Fruit fly (Drosophila melanogaster) whole organism, adult: Measurements from ENCODE around the gene wol.

ENCODE experiments used
- CG11617 ChIP-seq: fragments of 200-800 bp; sonication (Bioruptor generic); optimal IDR thresholded peaks from 2 replicates; lab custom pipeline; 2017; ENCODE audit warnings: mild to moderate bottlenecking, missing biosample characterization, missing genetic modification reagents, missing genetic modification characterization
- CG12768 ChIP-seq: fragments of 200-800 bp; sonication (Bioruptor generic); optimal IDR thresholded peaks from 2 replicates; lab custom pipeline; 2017; ENCODE audit warnings: missing biosample characterization, missing genetic modification characterization, mild to moderate bottlenecking, moderate library complexity, missing genetic modification reagents
- CG14711 ChIP-seq: fragments of 200-800 bp; sonication (Bioruptor generic); optimal IDR thresholded peaks from 2 replicates; lab custom pipeline; 2018; ENCODE audit warnings: missing biosample characterization, mild to moderate bottlenecking, missing genetic modification characterization, moderate library complexity
- CG1620 ChIP-seq: fragments of 200-800 bp; sonication (Bioruptor generic); optimal IDR thresholded peaks from 2 replicates; lab custom pipeline; 2016; ENCODE audit warnings: missing biosample characterization, missing genetic modification characterization
- CG33017 ChIP-seq: fragments of 200-800 bp; sonication (Bioruptor generic); optimal IDR thresholded peaks from 2 replicates; lab custom pipeline; 2018; ENCODE audit warnings: missing biosample characterization, mild to moderate bottlenecking, missing genetic modification characterization, moderate library complexity
- CG5204 ChIP-seq: fragments of 200-800 bp; sonication (Bioruptor generic); optimal IDR thresholded peaks from 2 replicates; lab custom pipeline; 2016; ENCODE audit warnings: missing biosample characterization, missing genetic modification characterization
- CG7045 ChIP-seq: fragments of 200-800 bp; sonication (Bioruptor generic); optimal IDR thresholded peaks from 2 replicates; lab custom pipeline; 2017; ENCODE audit warnings: missing biosample characterization, mild to moderate bottlenecking, missing genetic modification characterization
- CG7101 ChIP-seq: fragments of 200-800 bp; sonication (Bioruptor generic); optimal IDR thresholded peaks from 2 replicates; lab custom pipeline; 2018; ENCODE audit warnings: missing biosample characterization, mild to moderate bottlenecking, missing genetic modification characterization, moderate library complexity
- Clk ChIP-seq: fragments of 200-800 bp; sonication (Bioruptor generic); optimal IDR thresholded peaks from 2 replicates; lab custom pipeline; 2017; ENCODE audit warnings: missing biosample characterization, missing genetic modification characterization
- Crg-1 ChIP-seq: fragments of 200-800 bp; sonication (Bioruptor generic); optimal IDR thresholded peaks from 2 replicates; lab custom pipeline; 2016; ENCODE audit warnings: missing biosample characterization, missing genetic modification characterization
- Hr96 ChIP-seq: fragments of 200-800 bp; sonication (Bioruptor generic); optimal IDR thresholded peaks from 2 replicates; lab custom pipeline; 2016; ENCODE audit warnings: missing biosample characterization, missing genetic modification characterization
- Mnt ChIP-seq: fragments of 200-800 bp; sonication (Bioruptor generic); optimal IDR thresholded peaks from 2 replicates; lab custom pipeline; 2016; ENCODE audit warnings: missing biosample characterization, mild to moderate bottlenecking, missing genetic modification characterization
- bab1 ChIP-seq: fragments of 200-800 bp; sonication (Bioruptor generic); optimal IDR thresholded peaks from 3 replicates; lab custom pipeline; 2019; ENCODE audit warnings: missing biosample characterization, mild to moderate bottlenecking, missing genetic modification characterization, moderate library complexity
- cic ChIP-seq: fragments of 200-800 bp; sonication (Bioruptor generic); optimal IDR thresholded peaks from 2 replicates; lab custom pipeline; 2017; ENCODE audit warnings: missing biosample characterization, mild to moderate bottlenecking, missing genetic modification characterization, moderate library complexity
- cnc ChIP-seq, 2 experiments: fragments of >200 bp; optimal IDR thresholded peaks; 2 replicates each; lab custom pipeline; 2017
- kay ChIP-seq: fragments of 200-800 bp; sonication (Bioruptor generic); peaks from one replicate; lab custom pipeline; 2016; ENCODE audit warnings: missing biosample characterization, missing genetic modification characterization, borderline replicate concordance
- ovo ChIP-seq: fragments of 200-800 bp; sonication (Bioruptor generic); optimal IDR thresholded peaks from 2 replicates; lab custom pipeline; 2016; ENCODE audit warnings: missing biosample characterization, missing genetic modification characterization
- pad ChIP-seq: fragments of 200-800 bp; sonication (Bioruptor generic); optimal IDR thresholded peaks from 3 replicates; lab custom pipeline; 2017; ENCODE audit warnings: missing biosample characterization, missing genetic modification characterization, mild to moderate bottlenecking, moderate library complexity, missing genetic modification reagents
- tj ChIP-seq: fragments of 200-800 bp; sonication (Bioruptor generic); optimal IDR thresholded peaks from 3 replicates; lab custom pipeline; 2017; ENCODE audit warnings: missing biosample characterization, mild to moderate bottlenecking, missing genetic modification characterization, moderate library complexity
- toe ChIP-seq: fragments of 200-800 bp; sonication (Bioruptor generic); optimal IDR thresholded peaks from 2 replicates; lab custom pipeline; 2016; ENCODE audit warnings: missing biosample characterization, missing genetic modification characterization

The wol gene

DNA sequence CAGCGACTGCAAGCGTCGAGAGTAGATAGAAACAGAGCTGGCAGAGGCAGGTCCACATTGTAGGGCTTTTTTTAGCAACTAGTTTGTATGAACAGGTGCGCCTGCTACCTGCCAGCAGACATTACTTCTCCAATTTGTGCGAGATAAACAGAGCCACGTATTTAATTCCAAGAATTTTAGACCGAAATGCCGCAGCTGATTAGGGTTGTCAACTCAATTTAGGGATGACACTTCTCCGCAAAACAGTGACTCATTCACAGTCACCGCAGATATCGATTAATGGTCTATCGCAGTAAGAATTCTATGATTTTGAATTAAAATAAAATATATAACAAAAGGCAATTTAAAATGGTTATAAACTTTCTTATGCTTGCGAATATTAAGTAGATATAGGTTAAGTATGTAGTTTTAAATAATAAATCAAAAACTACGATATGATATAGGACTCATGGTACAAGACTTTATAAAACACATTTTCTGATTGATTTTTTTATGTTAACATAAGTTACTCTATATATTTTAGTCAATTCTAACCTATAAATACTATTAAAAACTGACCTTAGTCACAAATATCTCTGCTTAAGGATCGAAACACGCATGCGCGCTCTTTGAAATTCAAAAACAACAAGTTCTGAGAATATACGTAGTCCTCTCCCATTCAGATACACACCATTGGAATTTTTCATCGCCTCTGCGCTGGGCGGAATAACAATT, at the start of gene wol, which contains the start of gene Scgalpha:
TSS of gene wol (minus strand) at position 220 of the 714 bp plus-strand sequence.
TSS of gene Scgalpha (plus strand) at position 664 of the 714 bp plus-strand sequence.
- TF ChIP-seq pad (GFP tag; lab: Kevin White, UChicago) (no peak), cic (GFP tag; lab: Kevin White, UChicago) (no peak), CG14711 (tag; lab: Kevin White, UChicago) (peak; percentile 97), bab1 (peak; percentile 7), Clk (GFP tag; lab: Kevin White, UChicago) (no peak)

DNA sequence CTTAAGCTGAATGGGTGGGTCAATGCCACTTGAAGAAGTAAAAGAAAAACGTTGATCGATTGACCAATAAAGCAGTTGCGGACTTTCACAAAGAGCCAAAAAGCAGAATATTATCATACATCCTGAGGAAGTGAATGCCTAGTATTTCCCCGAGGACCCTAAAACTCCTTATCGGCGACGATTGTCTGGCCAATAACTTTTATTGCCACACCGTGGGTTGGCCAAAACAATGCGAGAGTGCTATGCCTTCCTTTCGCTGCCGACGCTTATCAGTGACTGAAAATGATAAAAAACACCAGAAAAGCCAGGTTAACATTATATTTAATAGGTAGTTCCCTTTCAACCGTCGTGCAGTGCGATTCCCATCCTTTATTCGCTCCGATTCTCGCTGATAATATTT, 49.1 kb upstream of the wol start, which contains the start of gene Mur29B:
TSS of gene Mur29B (plus strand) at position 324 of the 400 bp plus-strand sequence.
- TF ChIP-seq CG11617 (no peak), tj (GFP tag; lab: Kevin White, UChicago) (no peak), CG1620 (no peak), pad (GFP tag; lab: Kevin White, UChicago) (no peak), cnc (optimal IDR thresholded peaks at IDR 0.05; lab: Kevin White, UChicago) (no peak), CG5204 (GFP tag; lab: Kevin White, UChicago) (no peak), kay (GFP tag; lab: Kevin White, UChicago) (peak; percentile 65), bab1 (no peak)

DNA sequence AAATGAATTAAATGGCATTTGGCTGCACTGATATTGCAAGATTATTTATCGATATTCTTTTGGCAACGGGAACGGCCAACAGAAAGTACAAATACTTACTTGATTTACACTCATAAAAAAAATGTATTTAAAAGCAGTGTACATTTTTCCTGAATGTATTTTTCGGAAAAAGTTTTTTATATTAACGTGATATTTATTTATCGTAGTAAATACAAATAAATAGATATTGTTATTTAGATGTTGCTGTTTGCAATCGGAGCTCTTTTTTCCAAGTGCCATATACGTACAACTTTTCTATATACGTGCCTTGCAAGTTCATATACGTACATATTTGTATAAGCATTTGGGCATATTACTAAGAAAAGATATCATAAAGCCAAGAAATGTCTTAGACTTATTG, 48.5 kb upstream of the wol start:
- TF ChIP-seq Clk (GFP tag; lab: Kevin White, UChicago) (no peak), CG33017 (no peak), Crg-1 (GFP tag; lab: Kevin White, UChicago) (no peak)

DNA sequence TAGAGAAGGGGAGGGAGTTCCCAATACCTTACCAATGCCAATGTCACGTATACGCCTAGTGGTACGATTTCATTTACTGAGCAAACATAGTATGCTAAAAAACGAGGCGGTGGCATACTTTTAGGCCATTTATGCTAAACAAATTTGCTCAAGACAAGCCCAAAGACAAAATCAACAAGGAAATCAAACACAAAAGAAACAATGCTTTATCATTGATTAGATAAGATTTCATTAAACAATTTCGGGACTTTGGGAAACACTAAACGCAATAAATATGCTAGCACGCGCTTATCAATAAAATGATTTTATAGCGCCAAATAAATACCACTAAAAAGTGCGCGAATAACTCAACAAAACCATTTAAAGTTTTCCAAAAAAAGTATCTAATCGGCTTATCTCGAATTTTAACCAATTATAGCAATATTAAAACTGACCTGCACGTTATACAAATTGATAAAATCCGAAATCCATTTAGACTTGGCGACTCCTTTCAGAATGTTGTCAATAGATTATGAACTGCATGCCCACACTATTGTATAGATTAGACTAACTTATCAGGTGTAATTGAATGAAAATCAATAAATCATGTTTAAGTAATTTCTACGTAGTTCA, 47.9 kb upstream of the wol start:
- no peak for TF ChIP-seq cic (GFP tag; lab: Kevin White, UChicago)
- TF ChIP-seq kay (GFP tag; lab: Kevin White, UChicago), result peak; percentile 56
- no peak for TF ChIP-seq CG14711 (tag; lab: Kevin White, UChicago)

DNA sequence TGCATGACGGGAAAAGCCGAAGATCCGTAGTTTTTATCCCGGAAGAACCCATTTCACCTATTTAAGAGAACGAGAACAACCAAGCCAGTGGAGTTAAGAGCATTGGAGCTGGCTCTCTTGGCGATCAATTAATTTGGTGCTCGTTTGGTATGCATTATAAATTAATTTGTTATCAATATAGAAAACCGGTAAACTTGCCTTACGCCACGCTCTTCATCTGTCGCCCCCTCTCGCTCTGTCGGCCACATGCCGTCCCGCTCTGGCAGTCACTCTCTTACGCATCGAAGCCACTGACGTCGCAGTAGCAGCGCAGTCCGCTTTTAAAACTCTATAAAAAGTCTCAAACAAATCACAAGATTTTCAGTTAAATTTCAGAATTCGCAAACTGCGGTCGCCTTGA, 43.5 kb upstream of the wol start, which contains the start of gene CG7778:
TSS of gene CG7778 (plus strand) at position 361 of the 400 bp plus-strand sequence.
- no peak for TF ChIP-seq CG11617
- TF ChIP-seq cic (GFP tag; lab: Kevin White, UChicago), result no peak
- no peak for TF ChIP-seq Crg-1 (GFP tag; lab: Kevin White, UChicago)
- TF ChIP-seq Mnt (GFP tag; lab: Kevin White, UChicago), result no peak
- TF ChIP-seq toe (GFP tag; lab: Kevin White, UChicago), result no peak
- no peak for TF ChIP-seq CG7101 (tag; lab: Kevin White, UChicago)
- no peak for TF ChIP-seq CG14711 (tag; lab: Kevin White, UChicago)
- TF ChIP-seq tj (GFP tag; lab: Kevin White, UChicago), result no peak
- TF ChIP-seq CG1620, result no peak
- TF ChIP-seq CG33017, result no peak
- TF ChIP-seq ovo (GFP tag; lab: Kevin White, UChicago), result no peak
- TF ChIP-seq Clk (GFP tag; lab: Kevin White, UChicago), result no peak
- TF ChIP-seq bab1, result no peak
- no peak for TF ChIP-seq CG5204 (GFP tag; lab: Kevin White, UChicago)
- TF ChIP-seq kay (GFP tag; lab: Kevin White, UChicago), result no peak
- TF ChIP-seq CG7045 (GFP tag; lab: Kevin White, UChicago), result no peak
- TF ChIP-seq Hr96, result no peak
- TF ChIP-seq pad (GFP tag; lab: Kevin White, UChicago), result no peak

DNA sequence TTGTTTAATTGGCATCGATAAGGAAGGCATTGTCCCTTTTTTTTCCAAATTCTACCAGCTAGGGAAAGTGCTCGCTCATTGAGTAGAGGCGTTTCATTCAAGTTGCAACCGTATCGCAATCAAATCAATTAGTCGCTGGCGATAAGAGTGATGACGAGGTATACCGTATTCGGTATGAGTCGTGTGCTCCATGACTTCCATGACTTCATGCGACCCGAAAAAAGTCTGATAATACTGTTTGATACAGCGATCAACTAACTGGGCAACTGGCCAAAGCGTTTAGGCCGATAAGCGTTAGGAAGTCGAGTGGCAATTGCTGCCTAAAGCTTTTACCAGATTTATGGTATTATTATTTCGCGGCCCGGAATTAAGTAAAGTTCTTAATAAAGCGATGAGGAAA, 41.8 kb upstream of the wol start:
- no peak for TF ChIP-seq CG12768 (GFP tag; lab: Kevin White, UChicago)
- TF ChIP-seq cic (GFP tag; lab: Kevin White, UChicago), result peak; percentile 71

DNA sequence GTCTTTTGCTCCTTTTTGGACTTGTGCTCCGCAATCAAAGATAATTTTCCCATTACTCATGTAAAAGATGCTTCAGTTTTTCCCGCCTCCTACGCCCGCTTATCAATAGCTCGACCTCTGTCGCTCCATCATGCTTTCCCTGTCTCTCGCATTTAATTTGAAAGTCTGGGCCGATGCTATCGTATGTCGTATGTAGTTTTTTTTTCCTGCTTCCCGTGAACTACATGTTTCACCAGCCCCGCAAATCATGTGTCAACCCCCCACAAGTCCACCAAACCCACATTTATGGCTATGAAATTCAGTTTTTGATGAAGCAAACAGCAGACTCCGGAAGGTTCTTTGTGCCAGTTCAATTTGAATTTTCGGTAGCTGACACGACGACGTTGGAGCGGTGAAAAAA, 39.6 kb upstream of the wol start, which contains the start of gene CG14273:
TSS of gene CG14273 (plus strand) at position 301 of the 400 bp plus-strand sequence.
- TF ChIP-seq Mnt (GFP tag; lab: Kevin White, UChicago), result no peak
- no peak for TF ChIP-seq CG12768 (GFP tag; lab: Kevin White, UChicago)
- TF ChIP-seq CG14711 (tag; lab: Kevin White, UChicago), result no peak
- TF ChIP-seq toe (GFP tag; lab: Kevin White, UChicago), result no peak
- TF ChIP-seq tj (GFP tag; lab: Kevin White, UChicago), result no peak
- TF ChIP-seq ovo (GFP tag; lab: Kevin White, UChicago), result no peak
- no peak for TF ChIP-seq CG7101 (tag; lab: Kevin White, UChicago)
- no peak for TF ChIP-seq bab1
- no peak for TF ChIP-seq cic (GFP tag; lab: Kevin White, UChicago)
- TF ChIP-seq pad (GFP tag; lab: Kevin White, UChicago), result no peak
- no peak for TF ChIP-seq CG7045 (GFP tag; lab: Kevin White, UChicago)
